Fruit fly (Drosophila melanogaster) whole organism, embryonic: ENCODE data around the gene CG5861.

Experiments
- Awh ChIP-seq: fragments of 200-800 bp; sonication (Bioruptor generic); IDR thresholded peaks from 2 replicates; pipeline ENCODE4, ENCODE4 v1.3.6; 2022; ENCODE audit warnings: missing biosample characterization, missing genetic modification characterization
- Blimp-1 ChIP-seq: fragments of 200-800 bp; sonication (Bioruptor generic); optimal IDR thresholded peaks from 3 replicates; lab custom pipeline; 2018; ENCODE audit warnings: missing biosample characterization, missing genetic modification characterization, mild to moderate bottlenecking, moderate library complexity, missing genetic modification reagents
- CG10431 ChIP-seq: fragments of 200-800 bp; sonication (Bioruptor generic); optimal IDR thresholded peaks from 3 replicates; lab custom pipeline; 2018; ENCODE audit warnings: missing biosample characterization, mild to moderate bottlenecking, missing genetic modification characterization
- CG11093 ChIP-seq: fragments of 200-800 bp; sonication (Bioruptor generic); IDR thresholded peaks from 3 replicates; pipeline ENCODE4 v1.3.6; 2022; ENCODE audit warnings: missing biosample characterization, missing genetic modification characterization
- CG12391 ChIP-seq: fragments of 200-800 bp; sonication (Bioruptor generic); optimal IDR thresholded peaks from 3 replicates; lab custom pipeline; 2018; ENCODE audit warnings: missing biosample characterization, mild to moderate bottlenecking, missing genetic modification characterization, moderate library complexity
- CG12659 ChIP-seq: fragments of 200-800 bp; sonication (Bioruptor generic); optimal IDR thresholded peaks from 3 replicates; lab custom pipeline; 2017; ENCODE audit warnings: mild to moderate bottlenecking, missing biosample characterization, missing genetic modification reagents, missing genetic modification characterization
- CG14667 ChIP-seq: fragments of 200-800 bp; sonication (Bioruptor generic); IDR thresholded peaks from 2 replicates; pipeline ENCODE4 v1.3.6; 2022; ENCODE audit warnings: missing biosample characterization, missing genetic modification characterization
- CG17359 ChIP-seq: fragments of 200-800 bp; sonication (Bioruptor generic); optimal IDR thresholded peaks from 3 replicates; lab custom pipeline; 2018; ENCODE audit warnings: missing biosample characterization, mild to moderate bottlenecking, missing genetic modification characterization, moderate library complexity
- CG32767 ChIP-seq: fragments of 200-800 bp; sonication (Bioruptor generic); IDR thresholded peaks from 2 replicates; pipeline ENCODE4 v1.3.6; 2022; ENCODE audit warnings: missing biosample characterization, missing genetic modification characterization
- CG34376 ChIP-seq: fragments of 200-800 bp; sonication (Bioruptor generic); optimal IDR thresholded peaks from 2 replicates; lab custom pipeline; 2018; ENCODE audit warnings: missing biosample characterization, mild to moderate bottlenecking, missing genetic modification characterization
- CG4282 ChIP-seq: fragments of 200-800 bp; sonication (Bioruptor generic); optimal IDR thresholded peaks from 2 replicates; lab custom pipeline; 2016; ENCODE audit warnings: missing biosample characterization, missing genetic modification characterization
- CG5953 ChIP-seq: fragments of 200-800 bp; sonication (Bioruptor generic); IDR thresholded peaks from 2 replicates; pipeline ENCODE4 v1.3.6; 2022; ENCODE audit warnings: missing biosample characterization, missing genetic modification characterization
- CG8478 ChIP-seq: fragments of >200 bp; optimal IDR thresholded peaks from 2 replicates; lab custom pipeline; 2018
- CG8944 ChIP-seq: fragments of 200-800 bp; sonication (Bioruptor generic); optimal IDR thresholded peaks from 3 replicates; lab custom pipeline; 2016; ENCODE audit warnings: missing biosample characterization, missing genetic modification characterization
- CG9932 ChIP-seq: fragments of 200-800 bp; sonication (Bioruptor generic); IDR thresholded peaks from 2 replicates; pipeline ENCODE4 v1.3.6; 2022; ENCODE audit warnings: missing biosample characterization, missing genetic modification characterization
- Deaf1 ChIP-seq: fragments of 200-800 bp; optimal IDR thresholded peaks from 3 replicates; lab custom pipeline; 2019; ENCODE audit warnings: missing biosample characterization, mild to moderate bottlenecking, missing genetic modification characterization, moderate library complexity
- Dp ChIP-seq: fragments of 200-800 bp; sonication (Bioruptor generic); optimal IDR thresholded peaks from 2 replicates; lab custom pipeline; 2018; ENCODE audit warnings: missing biosample characterization, mild to moderate bottlenecking, missing genetic modification characterization, moderate library complexity
- E2f2 ChIP-seq: fragments of 200-800 bp; sonication (Bioruptor generic); IDR thresholded peaks from 2 replicates; pipeline ENCODE4 v1.3.6; 2022; ENCODE audit warnings: missing biosample characterization, missing genetic modification characterization
- Eip74EF ChIP-seq, 2 experiments: fragments of 200-800 bp in 1 of 2; fragments of >200 bp in 1 of 2; sonication (Bioruptor generic) in 1 of 2; optimal IDR thresholded peaks; 2 replicates each; lab custom pipeline; 2017 to 2019; ENCODE audit warnings: missing biosample characterization in 2 of 2, missing genetic modification characterization in 2 of 2, mild to moderate bottlenecking in 1 of 2, moderate library complexity in 1 of 2
- Ets97D ChIP-seq: fragments of 200-800 bp; sonication (Bioruptor generic); optimal IDR thresholded peaks from 3 replicates; lab custom pipeline; 2016; ENCODE audit warnings: missing biosample characterization, missing genetic modification characterization
- Gug ChIP-seq: fragments of 200-800 bp; sonication (Bioruptor generic); IDR thresholded peaks from 4 replicates; pipeline ENCODE4 v1.3.6; 2022; ENCODE audit warnings: missing biosample characterization, missing genetic modification characterization
- Hr78 ChIP-seq, 2 experiments: fragments of 200-800 bp in 1 of 2; fragments of >200 bp in 1 of 2; sonication (Bioruptor generic) in 1 of 2; optimal IDR thresholded peaks; 2 replicates each; lab custom pipeline; 2017 to 2019; ENCODE audit warnings: missing biosample characterization in 2 of 2, missing genetic modification characterization in 2 of 2, mild to moderate bottlenecking in 1 of 2, moderate library complexity in 1 of 2
- Lhr ChIP-seq: fragments of 200-800 bp; sonication (Bioruptor generic); optimal IDR thresholded peaks from 3 replicates; lab custom pipeline; 2017; ENCODE audit warnings: mild to moderate bottlenecking, missing biosample characterization, missing genetic modification reagents, missing genetic modification characterization
- Med ChIP-seq: fragments of 200-800 bp; sonication (Bioruptor generic); peaks from one replicate; lab custom pipeline; 2016; ENCODE audit warnings: missing biosample characterization, missing genetic modification characterization, mild to moderate bottlenecking, inconsistent platforms, moderate library complexity
- NC2β ChIP-seq: fragments of 200-800 bp; sonication (Bioruptor generic); optimal IDR thresholded peaks from 2 replicates; lab custom pipeline; 2016; ENCODE audit warnings: missing biosample characterization, missing genetic modification characterization
- NK7.1 ChIP-seq: fragments of 200-800 bp; sonication (Bioruptor generic); optimal IDR thresholded peaks from 3 replicates; lab custom pipeline; 2016; ENCODE audit warnings: missing biosample characterization, missing genetic modification characterization
- Pdp1 ChIP-seq, 2 experiments: fragments of 200-800 bp; sonication (Bioruptor generic); optimal IDR thresholded peaks; 3 replicates each; lab custom pipeline; 2016; ENCODE audit warnings: missing biosample characterization in 2 of 2, missing genetic modification characterization in 2 of 2, mild to moderate bottlenecking in 1 of 2, moderate library complexity in 1 of 2
- Tbp ChIP-seq: fragments of >200 bp; optimal IDR thresholded peaks from 2 replicates; lab custom pipeline; 2018; ENCODE audit warnings: missing biosample characterization, missing genetic modification characterization
- abd-A ChIP-seq: fragments of 200-800 bp; sonication (Bioruptor generic); optimal IDR thresholded peaks from 3 replicates; lab custom pipeline; 2019; ENCODE audit warnings: missing biosample characterization, mild to moderate bottlenecking, missing genetic modification characterization, moderate library complexity
- cato ChIP-seq: fragments of 200-800 bp; sonication (Bioruptor generic); optimal IDR thresholded peaks from 2 replicates; lab custom pipeline; 2016; ENCODE audit warnings: missing biosample characterization, missing genetic modification characterization, borderline replicate concordance
- chm ChIP-seq: fragments of 200-800 bp; sonication (Bioruptor generic); IDR thresholded peaks from 2 replicates; pipeline ENCODE4 v1.3.6; 2022; ENCODE audit warnings: missing biosample characterization, missing genetic modification characterization
- corto ChIP-seq: fragments of 200-800 bp; sonication (Bioruptor generic); optimal IDR thresholded peaks from 2 replicates; lab custom pipeline; 2016; ENCODE audit warnings: missing biosample characterization, mild to moderate bottlenecking, missing genetic modification characterization, moderate library complexity
- cwo ChIP-seq: fragments of 200-800 bp; sonication (Bioruptor generic); optimal IDR thresholded peaks from 3 replicates; lab custom pipeline; 2017; ENCODE audit warnings: missing biosample characterization, missing genetic modification characterization, mild to moderate bottlenecking, moderate library complexity, missing genetic modification reagents
- dan ChIP-seq: fragments of 200-800 bp; sonication (Bioruptor generic); IDR thresholded peaks from 2 replicates; pipeline ENCODE4 v1.3.6; 2022; ENCODE audit warnings: missing biosample characterization, missing genetic modification characterization
- fru ChIP-seq: fragments of >200 bp; optimal IDR thresholded peaks from 2 replicates; lab custom pipeline; 2017
- ftz-f1 ChIP-seq: fragments of 200-800 bp; sonication (Bioruptor generic); optimal IDR thresholded peaks from 2 replicates; lab custom pipeline; 2016; ENCODE audit warnings: missing biosample characterization, missing genetic modification characterization
- grau ChIP-seq: fragments of 200-800 bp; optimal IDR thresholded peaks from 3 replicates; lab custom pipeline; 2019; ENCODE audit warnings: missing biosample characterization, mild to moderate bottlenecking, missing genetic modification characterization, moderate library complexity
- h ChIP-seq: fragments of >200 bp; optimal IDR thresholded peaks from 2 replicates; lab custom pipeline; 2017
- kay ChIP-seq: fragments of 200-800 bp; sonication (Bioruptor generic); optimal IDR thresholded peaks from 2 replicates; lab custom pipeline; 2016; ENCODE audit warnings: missing biosample characterization, missing genetic modification characterization
- maf-S ChIP-seq: fragments of 200-800 bp; sonication (Bioruptor generic); optimal IDR thresholded peaks from 2 replicates; lab custom pipeline; 2016; ENCODE audit warnings: missing biosample characterization, missing genetic modification characterization
- pan ChIP-seq, 4 experiments: fragments of >200 bp in 3 of 4; fragments of 200-800 bp in 1 of 4; sonication (Bioruptor generic) in 1 of 4; optimal IDR thresholded peaks in 3 of 4; IDR thresholded peaks in 1 of 4; 2 replicates each; pipeline versions ENCODE4 v1.3.6 to Lab custom; 2017 to 2022; ENCODE audit warnings: missing biosample characterization in 2 of 4, missing genetic modification characterization in 2 of 4, mixed read lengths in 1 of 4
- pros ChIP-seq: fragments of 200-800 bp; sonication (Bioruptor generic); optimal IDR thresholded peaks from 3 replicates; lab custom pipeline; 2019; ENCODE audit warnings: missing biosample characterization, mild to moderate bottlenecking, missing genetic modification characterization, moderate library complexity
- sens-2 ChIP-seq: fragments of 200-800 bp; sonication (Bioruptor generic); IDR thresholded peaks from 2 replicates; pipeline ENCODE4 v1.3.6; 2022; ENCODE audit warnings: missing biosample characterization, missing genetic modification characterization
- sna ChIP-seq: fragments of 200-800 bp; sonication (Bioruptor generic); IDR thresholded peaks from 2 replicates; pipeline ENCODE4 v1.3.6; 2022; ENCODE audit warnings: missing biosample characterization, missing genetic modification characterization; ENCODE audit not compliant: partially characterized antibody
- tll ChIP-seq, 2 experiments: fragments of 200-800 bp in 1 of 2; fragments of >200 bp in 1 of 2; sonication (Bioruptor generic) in 1 of 2; optimal IDR thresholded peaks; 2 replicates each; lab custom pipeline; 2017 to 2019; ENCODE audit warnings: missing biosample characterization in 2 of 2, missing genetic modification characterization in 2 of 2, mild to moderate bottlenecking in 1 of 2, moderate library complexity in 1 of 2
- yki ChIP-seq: fragments of >200 bp; optimal IDR thresholded peaks from 3 replicates; lab custom pipeline; 2018
- zen2 ChIP-seq: fragments of 200-800 bp; sonication (Bioruptor generic); IDR thresholded peaks from 3 replicates; pipeline ENCODE4 v1.3.6; 2022; ENCODE audit warnings: missing biosample characterization, missing genetic modification characterization; ENCODE audit not compliant: partially characterized antibody
- zfh2 ChIP-seq: fragments of 200-800 bp; sonication (Bioruptor generic); optimal IDR thresholded peaks from 2 replicates; lab custom pipeline; 2016; ENCODE audit warnings: missing biosample characterization, missing genetic modification characterization

Gene CG5861

dm6 chr2L:16352585-16353580 lies 45.8 kb upstream of the CG5861 start, which contains the start of the genes Hyls1, chif and CG4455 (continued):
- peak; percentile 73 for TF ChIP-seq corto (GFP tag; lab: Kevin White, UChicago)
- TF ChIP-seq yki: peak; percentile 3
- TF ChIP-seq sens-2: no peak
- TF ChIP-seq CG12659 (GFP tag; lab: Kevin White, UChicago): peak; percentile 70
- no peak for TF ChIP-seq NK7.1
- peak; percentile 68 for TF ChIP-seq CG9932
- no peak for TF ChIP-seq Hr78 (GFP tag; optimal IDR thresholded peaks at IDR 0.05; lab: Kevin White, UChicago)
- no peak for TF ChIP-seq Awh
- TF ChIP-seq abd-A (tag; lab: Kevin White, UChicago): peak; percentile 25
- TF ChIP-seq fru (lab: Kevin White, UChicago): no peak
- TF ChIP-seq CG17359: no peak
- TF ChIP-seq tll (GFP tag; optimal IDR thresholded peaks at IDR 0.05; lab: Kevin White, UChicago): peak in 1 of 2 experiments; percentile 9
- no peak for TF ChIP-seq chm (GFP tag; lab: Robert Waterston, UW)
- TF ChIP-seq ftz-f1 (GFP tag; lab: Kevin White, UChicago): no peak
- no peak for TF ChIP-seq CG32767 (GFP tag; lab: Robert Waterston, UW)
- peak; percentile 40 for TF ChIP-seq Dp (GFP tag; lab: Kevin White, UChicago)
- TF ChIP-seq zen2 (GFP tag; lab: Robert Waterston, UW): peak; percentile 54; the same call in 1 of the 3 replicates
- peak; percentile 17 for TF ChIP-seq Blimp-1 (GFP tag; lab: Kevin White, UChicago)
- peak; percentile 67 for TF ChIP-seq Med (GFP tag; lab: Kevin White, UChicago)
- no peak for TF ChIP-seq CG11093 (GFP tag; lab: Robert Waterston, UW)
- TF ChIP-seq CG12391 (tag; lab: Kevin White, UChicago): peak; percentile 43
- TF ChIP-seq E2f2 (GFP tag; lab: Robert Waterston, UW): peak; percentile 49
- TF ChIP-seq maf-S: no peak
- no peak for TF ChIP-seq CG34376 (GFP tag; lab: Kevin White, UChicago)
- peak; percentile 5 for TF ChIP-seq cwo (GFP tag; lab: Kevin White, UChicago)
- TF ChIP-seq CG14667 (GFP tag; lab: Robert Waterston, UW): no peak
- no peak for TF ChIP-seq CG8478 (lab: Kevin White, UChicago)
- no peak for TF ChIP-seq CG5953 (GFP tag; lab: Robert Waterston, UW)
- TF ChIP-seq kay (GFP tag; lab: Kevin White, UChicago): no peak
- peak; percentile 26 for TF ChIP-seq Ets97D (GFP tag; lab: Kevin White, UChicago)
- TF ChIP-seq grau: no peak
- TF ChIP-seq Lhr (GFP tag; lab: Kevin White, UChicago): peak; percentile 47
- no peak for TF ChIP-seq CG8944
- no peak for TF ChIP-seq Tbp
- TF ChIP-seq sna: peak; percentile 86
- TF ChIP-seq Eip74EF (GFP tag; optimal IDR thresholded peaks at IDR 0.05; lab: Kevin White, UChicago): no peak
- no peak for TF ChIP-seq h (lab: Kevin White, UChicago)
- TF ChIP-seq CG10431 (GFP tag; lab: Kevin White, UChicago): no peak
- TF ChIP-seq pan (optimal IDR thresholded peaks at IDR 0.05; lab: Kevin White, UChicago): no peak
- peak in 1 of 2 experiments; percentile 41 for TF ChIP-seq pan (GFP tag; optimal IDR thresholded peaks at IDR 0.05 in 1 of 2, IDR thresholded peaks at IDR 0.05 in 1 of 2)
- TF ChIP-seq pros: peak; percentile 20
- no peak for TF ChIP-seq NC2β (GFP tag; lab: Kevin White, UChicago)
- no peak for TF ChIP-seq cato (GFP tag; lab: Kevin White, UChicago)
- peak; percentile 39 for TF ChIP-seq zfh2 (GFP tag; lab: Kevin White, UChicago)
- peak; percentile 32; the same call in 1 of the 4 replicates for TF ChIP-seq Gug (GFP tag; lab: Robert Waterston, UW)
- TF ChIP-seq CG4282: no peak
- TF ChIP-seq Deaf1 (tag; lab: Kevin White, UChicago): peak; percentile 61
- peak in 1 of 2 experiments; percentile 7 for TF ChIP-seq Pdp1 (GFP tag; optimal IDR thresholded peaks at IDR 0.05; lab: Kevin White, UChicago)
- TF ChIP-seq dan: no peak
